Fruit fly (Drosophila melanogaster): ENCODE measurements around the gene CG42307.

DNA sequence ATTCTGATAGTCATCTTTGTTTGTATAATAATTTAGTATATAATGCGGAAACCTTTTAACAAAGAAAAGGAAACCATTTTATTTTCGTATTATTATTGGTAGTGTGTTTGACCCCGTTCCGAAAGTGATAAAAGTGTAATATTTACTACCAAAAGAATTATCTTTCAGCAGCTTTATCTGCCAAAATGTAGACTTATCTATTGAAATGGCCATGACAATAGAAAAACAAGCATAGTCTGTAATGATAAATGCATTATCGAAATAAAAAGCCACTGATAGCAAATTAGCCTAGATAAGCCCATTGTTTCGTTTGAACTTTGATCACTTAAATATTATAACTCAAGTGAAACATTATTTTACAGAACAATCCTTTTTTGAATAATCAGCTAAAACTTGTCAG lies 47.2 kb downstream of the CG42307 start:
- TF ChIP-seq CG8159 (tag; optimal IDR thresholded peaks at IDR 0.05) (no peak), Pif1B (GFP tag; optimal IDR thresholded peaks at IDR 0.05) (no peak), CG4496 (GFP tag; IDR thresholded peaks at IDR 0.05) (no peak), CG10348 (GFP tag; IDR thresholded peaks at IDR 0.05) (no peak), EcR (GFP tag; optimal IDR thresholded peaks at IDR 0.05) (no peak), CG13204 (GFP tag; optimal IDR thresholded peaks at IDR 0.05) (no peak), gl (tag; optimal IDR thresholded peaks at IDR 0.05) (no peak)

Data from whole organism, pupa.